Worm (Caenorhabditis elegans): ENCODE data around the gene F13A2.3.

Gene F13A2.3

DNA sequence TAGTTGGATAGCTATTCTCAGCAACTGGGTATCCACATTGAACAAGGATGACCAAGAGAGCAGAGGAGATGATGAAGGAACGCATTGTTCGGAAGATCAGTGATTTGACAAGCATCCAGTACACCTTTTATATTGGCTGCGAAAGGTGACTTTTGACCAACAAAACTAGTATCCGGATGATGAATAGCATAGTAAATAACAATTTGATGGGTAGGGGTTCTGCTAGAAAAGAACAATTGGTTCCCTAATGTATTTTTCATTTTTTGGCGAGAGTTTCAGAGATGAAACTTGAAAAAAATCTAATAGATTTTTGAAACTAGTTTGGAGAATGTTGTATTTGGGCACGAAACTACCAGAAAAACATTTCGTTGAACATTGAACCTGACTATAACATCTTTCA lies 32.0 kb upstream of the F13A2.3 start, which contains the start of gene Y47D7A.11:
Y47D7A.11 (minus strand) TSS at position 101 of the 400 bp plus-strand sequence.
- no peak for TF ChIP-seq aly-2 (tag; optimal IDR thresholded peaks at IDR 0.05)
- TF ChIP-seq ama-1 (optimal IDR thresholded peaks at IDR 0.05), result no peak
- no peak for TF ChIP-seq nhr-23 (tag; optimal IDR thresholded peaks at IDR 0.05)
- TF ChIP-seq sma-9 (GFP tag; optimal IDR thresholded peaks at IDR 0.05), result no peak
- TF ChIP-seq sma-9 (tag; optimal IDR thresholded peaks at IDR 0.05), result no peak
- no peak for TF ChIP-seq nhr-10 (tag; optimal IDR thresholded peaks at IDR 0.05)
- TF ChIP-seq Y55F3AM.14 (GFP tag; optimal IDR thresholded peaks at IDR 0.05), result no peak
- no peak for TF ChIP-seq lin-13 (GFP tag; optimal IDR thresholded peaks at IDR 0.05)
- TF ChIP-seq F13H6.1 (tag; optimal IDR thresholded peaks at IDR 0.05), result no peak
- no peak for TF ChIP-seq ceh-82 (tag; optimal IDR thresholded peaks at IDR 0.05)
- TF ChIP-seq nhr-6 (tag; optimal IDR thresholded peaks at IDR 0.05), result no peak
- TF ChIP-seq nhr-77 (tag; optimal IDR thresholded peaks at IDR 0.05), result no peak
- TF ChIP-seq ztf-11 (tag; optimal IDR thresholded peaks at IDR 0.05), result no peak

DNA sequence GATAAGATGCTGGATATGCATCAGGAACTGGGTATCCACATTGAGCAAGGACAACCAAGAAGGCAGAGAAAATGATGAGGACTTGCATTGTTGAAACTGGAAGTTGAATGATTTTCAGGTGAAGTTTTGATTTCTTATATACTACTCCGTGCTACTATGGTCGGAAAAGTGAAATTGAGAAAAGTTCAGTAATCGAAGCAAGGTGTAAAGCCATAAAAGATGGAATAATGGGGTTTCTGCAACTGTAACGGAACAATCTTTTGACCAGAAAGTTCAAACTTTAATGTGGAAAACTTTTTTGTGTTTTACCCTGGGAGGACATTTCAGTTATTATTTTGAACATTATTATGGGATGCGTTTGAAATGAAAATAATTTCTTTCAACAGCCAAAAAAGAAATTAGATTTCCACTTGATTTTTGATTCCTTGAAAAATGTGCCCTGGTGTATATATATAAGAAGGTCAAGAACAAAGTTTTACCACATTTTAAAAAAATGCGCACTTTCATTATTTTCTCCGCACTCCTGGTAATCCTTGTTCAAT lies 27.8 kb upstream of the F13A2.3 start, which contains the start of the genes Y47D7A.9 and Y47D7A.19:
Y47D7A.9 (minus strand) TSS at position 101 of the 542 bp plus-strand sequence.
Y47D7A.19 (plus strand) TSS at position 492 of the 542 bp plus-strand sequence.
- TF ChIP-seq lin-39 (tag; optimal IDR thresholded peaks at IDR 0.05), result no peak
- TF ChIP-seq nhr-237 (tag; optimal IDR thresholded peaks at IDR 0.05), result no peak
- TF ChIP-seq nhr-21 (tag; optimal IDR thresholded peaks at IDR 0.05), result no peak
- no peak for TF ChIP-seq lsy-2 (tag; optimal IDR thresholded peaks at IDR 0.05)
- TF ChIP-seq alr-1 (tag; optimal IDR thresholded peaks at IDR 0.05), result no peak
- TF ChIP-seq sma-3 (GFP tag; optimal IDR thresholded peaks at IDR 0.05), result no peak
- TF ChIP-seq unc-55 (GFP tag; optimal IDR thresholded peaks at IDR 0.05), result no peak
- TF ChIP-seq ztf-11 (tag; optimal IDR thresholded peaks at IDR 0.05), result no peak
- TF ChIP-seq Y55F3AM.14 (GFP tag; optimal IDR thresholded peaks at IDR 0.05), result no peak
- TF ChIP-seq ceh-82 (tag; optimal IDR thresholded peaks at IDR 0.05), result no peak
- no peak for TF ChIP-seq lin-11 (tag; optimal IDR thresholded peaks at IDR 0.05)
- no peak for TF ChIP-seq mdl-1 (tag; optimal IDR thresholded peaks at IDR 0.05)
- no peak for TF ChIP-seq aly-2 (tag; optimal IDR thresholded peaks at IDR 0.05)
- no peak for TF ChIP-seq sma-9 (GFP tag; optimal IDR thresholded peaks at IDR 0.05)
- no peak for TF ChIP-seq sma-9 (tag; optimal IDR thresholded peaks at IDR 0.05)
- no peak for TF ChIP-seq ama-1 (optimal IDR thresholded peaks at IDR 0.05)
- TF ChIP-seq unc-39 (tag; optimal IDR thresholded peaks at IDR 0.05), result no peak
- TF ChIP-seq nhr-25 (tag; optimal IDR thresholded peaks at IDR 0.05), result no peak
- no peak for TF ChIP-seq nhr-6 (tag; optimal IDR thresholded peaks at IDR 0.05)

DNA sequence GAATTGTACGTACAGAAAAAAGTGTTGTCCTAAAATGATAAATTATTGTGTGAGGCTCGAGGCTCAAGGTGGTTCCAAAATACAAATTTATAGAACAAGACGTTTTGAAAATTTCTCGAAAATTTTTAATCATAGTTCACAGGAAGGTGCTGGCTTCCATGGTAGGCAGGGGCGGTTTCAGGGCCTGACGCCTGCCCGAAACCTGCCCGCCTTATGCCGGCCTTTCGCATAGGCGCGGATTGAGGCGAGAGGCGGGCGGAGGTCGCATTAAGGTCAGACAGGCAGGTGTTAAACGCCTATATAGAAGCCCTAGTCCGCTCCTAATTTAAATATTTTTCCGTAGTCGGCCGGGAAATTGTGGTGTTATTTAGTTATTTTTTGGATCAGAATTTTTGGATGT lies 26.9 kb upstream of the F13A2.3 start:
- TF ChIP-seq Y55F3AM.14 (GFP tag; optimal IDR thresholded peaks at IDR 0.05) (no peak), ama-1 (optimal IDR thresholded peaks at IDR 0.05) (no peak), C34F6.9 (tag; optimal IDR thresholded peaks at IDR 0.05) (no peak), elt-1 (tag; optimal IDR thresholded peaks at IDR 0.05) (no peak), nhr-11 (tag; optimal IDR thresholded peaks at IDR 0.05) (no peak), nhr-12 (tag; optimal IDR thresholded peaks at IDR 0.05) (no peak), peb-1 (tag; optimal IDR thresholded peaks at IDR 0.05) (no peak)

DNA sequence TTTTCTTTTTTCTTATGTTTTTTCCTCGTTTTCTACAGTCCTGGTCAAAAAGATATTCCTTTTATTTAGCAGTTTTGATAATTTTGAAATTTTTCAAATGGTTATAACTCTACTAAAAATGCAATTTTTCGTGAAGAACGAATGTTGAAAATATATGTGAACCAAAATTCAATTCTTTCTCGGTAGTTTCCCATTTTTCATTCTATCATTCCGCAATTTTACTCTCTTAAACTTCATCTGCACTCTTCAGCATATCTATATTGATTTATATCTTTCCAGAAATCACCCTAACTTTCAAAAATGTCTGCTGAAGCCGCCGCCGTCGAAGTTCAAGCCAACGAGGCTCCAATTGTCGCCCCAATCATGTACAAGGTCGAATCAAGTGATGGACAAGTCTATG lies 26.0 kb upstream of the F13A2.3 start, which contains the start of gene skr-7:
skr-7 (plus strand) TSS at position 301 of the 400 bp plus-strand sequence.
- TF ChIP-seq lin-13 (GFP tag; optimal IDR thresholded peaks at IDR 0.05) (no peak), alr-1 (tag; optimal IDR thresholded peaks at IDR 0.05) (no peak)

DNA sequence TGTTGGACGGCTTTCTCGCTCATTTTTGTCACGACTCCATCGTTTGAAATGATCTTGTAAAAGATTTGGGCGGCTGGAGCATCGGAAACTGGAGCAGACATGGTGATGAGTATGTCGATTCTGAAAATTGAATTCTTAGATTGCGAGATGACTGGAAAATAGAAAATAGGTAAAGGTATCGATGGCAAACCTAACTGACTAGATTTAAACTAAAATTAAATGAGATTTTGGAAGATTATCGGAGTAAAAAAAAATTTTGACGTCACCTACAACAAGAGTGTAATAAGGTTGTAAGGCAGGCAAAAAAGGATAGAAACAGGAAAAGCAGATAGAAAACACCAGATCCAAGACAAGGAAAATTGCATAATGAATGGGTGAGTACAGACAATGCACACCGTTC lies 25.3 kb upstream of the F13A2.3 start, which contains the start of gene skr-14:
skr-14 (minus strand) TSS at position 101 of the 400 bp plus-strand sequence.
- TF ChIP-seq elt-1 (tag; optimal IDR thresholded peaks at IDR 0.05), result no peak

DNA sequence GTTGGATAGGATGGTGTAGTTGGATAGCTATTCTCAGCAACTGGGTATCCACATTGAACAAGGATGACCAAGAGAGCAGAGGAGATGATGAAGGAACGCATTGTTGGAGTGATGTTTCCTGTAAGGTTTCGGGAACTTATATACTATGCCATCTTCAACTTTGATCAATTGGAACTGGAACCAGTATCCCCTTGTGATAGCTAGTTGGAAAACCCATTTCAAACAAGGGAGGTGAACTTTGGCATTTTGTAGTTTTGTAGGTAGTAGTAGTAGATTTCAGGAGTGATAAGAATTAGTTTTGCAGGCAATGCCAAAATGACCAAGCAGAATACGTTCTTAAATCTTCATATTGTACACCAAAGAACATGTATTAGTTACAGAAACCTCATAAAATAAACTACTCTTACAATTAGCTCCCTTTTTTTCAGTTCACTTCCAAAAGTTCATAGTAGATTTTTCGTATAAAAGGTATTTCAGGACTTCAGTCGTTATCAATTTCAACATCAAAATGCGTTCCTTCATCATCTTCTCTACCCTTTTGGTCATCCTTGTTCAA lies 23.7 kb upstream of the F13A2.3 start, which contains the start of the genes Y47D7A.7 and Y47D7A.2:
Y47D7A.7 (minus strand) TSS at position 101 of the 556 bp plus-strand sequence.
Y47D7A.2 (plus strand) TSS at position 506 of the 556 bp plus-strand sequence.
- TF ChIP-seq nhr-21 (tag; optimal IDR thresholded peaks at IDR 0.05) (no peak), sma-9 (GFP tag; optimal IDR thresholded peaks at IDR 0.05) (no peak), sma-9 (tag; optimal IDR thresholded peaks at IDR 0.05) (no peak), R02D3.7 (tag; optimal IDR thresholded peaks at IDR 0.05) (no peak), mbf-1 (tag; optimal IDR thresholded peaks at IDR 0.05) (no peak)
